Worm (Caenorhabditis elegans) whole organism, mixed stage, embryonic: ENCODE results near the gene F38B2.6.

Experiments
- bed-3 ChIP-seq: fragments of 200-800 bp; sonication (Bioruptor generic); optimal IDR thresholded peaks from 3 replicates; lab custom pipeline; 2018; ENCODE audit warnings: mild to moderate bottlenecking, missing genetic modification characterization, moderate library complexity, missing compliant biosample characterization
- blmp-1 ChIP-seq: fragments of 150-350 bp; optimal IDR thresholded peaks from 2 replicates; lab custom pipeline; 2014; ENCODE audit warnings: missing biosample characterization, missing genetic modification characterization
- cnd-1 ChIP-seq: fragments of 200-800 bp; sonication (Bioruptor generic); optimal IDR thresholded peaks from 2 replicates; lab custom pipeline; 2018; ENCODE audit warnings: mild to moderate bottlenecking, missing genetic modification characterization, missing compliant biosample characterization
- flh-1 ChIP-seq: fragments of 200-800 bp; sonication (Bioruptor generic); optimal IDR thresholded peaks from 2 replicates; lab custom pipeline; 2018; ENCODE audit warnings: mild to moderate bottlenecking, missing genetic modification characterization, moderate library complexity, missing compliant biosample characterization
- lin-13 ChIP-seq: fragments of 150-350 bp; optimal IDR thresholded peaks from 2 replicates; lab custom pipeline; 2014; ENCODE audit warnings: missing biosample characterization, missing genetic modification characterization
- mep-1 ChIP-seq: fragments of 150-350 bp; optimal IDR thresholded peaks from 2 replicates; lab custom pipeline; 2017; ENCODE audit warnings: missing biosample characterization, missing genetic modification reagents, missing genetic modification characterization, inconsistent platforms
- nhr-237 ChIP-seq: fragments of 150-350 bp; optimal IDR thresholded peaks from 2 replicates; lab custom pipeline; 2014; ENCODE audit warnings: missing biosample characterization, missing genetic modification characterization
- nhr-28 ChIP-seq: fragments of 150-350 bp; optimal IDR thresholded peaks from 2 replicates; lab custom pipeline; 2014; ENCODE audit warnings: missing biosample characterization, missing genetic modification characterization
- nhr-76 ChIP-seq: sonication (generic microtip); optimal IDR thresholded peaks from 2 replicates; lab custom pipeline; 2017; ENCODE audit warnings: missing biosample characterization, missing genetic modification characterization
- pha-4 ChIP-seq: fragments of 150-350 bp; optimal IDR thresholded peaks from 2 replicates; lab custom pipeline; 2018; ENCODE audit warnings: missing biosample characterization, missing genetic modification reagents, missing genetic modification characterization
- unc-62 ChIP-seq: fragments of 150-350 bp; optimal IDR thresholded peaks from 2 replicates; lab custom pipeline; 2014; ENCODE audit warnings: missing biosample characterization, missing genetic modification reagents, missing genetic modification characterization
- ztf-11 ChIP-seq: fragments of 150-350 bp; optimal IDR thresholded peaks from 2 replicates; lab custom pipeline; 2014; ENCODE audit warnings: missing biosample characterization, missing genetic modification characterization

DNA sequence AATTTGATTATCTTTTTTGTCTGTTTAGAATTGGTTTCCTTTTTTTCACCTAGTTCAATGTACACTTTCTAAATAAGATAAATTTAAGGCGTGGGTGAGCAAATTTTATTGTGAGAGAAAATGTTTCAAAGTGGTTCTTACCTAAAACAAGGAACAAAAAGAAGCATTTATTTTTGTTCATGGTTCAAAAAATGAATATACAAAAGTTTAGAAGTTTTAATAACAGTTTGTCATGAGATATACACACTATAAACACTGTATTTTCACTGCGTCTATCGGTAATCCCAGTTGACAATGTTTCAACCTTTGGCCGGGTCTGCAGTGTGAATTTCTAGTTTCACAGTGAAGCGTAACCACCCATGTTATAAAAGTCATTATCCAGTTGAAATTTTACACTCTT lies 34.3 kb upstream of the F38B2.6 start, which contains the start of gene F08G12.11:
- no peak for TF ChIP-seq bed-3 (GFP tag; lab: Kevin White, UChicago)
- TF ChIP-seq nhr-237 (tag; lab: Kevin White, UChicago): no peak
- TF ChIP-seq blmp-1 (tag; lab: Kevin White, UChicago): no peak
- TF ChIP-seq ztf-11 (tag; lab: Kevin White, UChicago): no peak
- TF ChIP-seq mep-1 (tag; lab: Kevin White, UChicago): no peak
- no peak for TF ChIP-seq flh-1 (GFP tag; lab: Kevin White, UChicago)
- TF ChIP-seq cnd-1: no peak
- no peak for TF ChIP-seq unc-62
- TF ChIP-seq nhr-76 (tag; lab: Kevin White, UChicago): no peak
- TF ChIP-seq pha-4: no peak
- TF ChIP-seq nhr-28 (tag; lab: Kevin White, UChicago): no peak
- no peak for TF ChIP-seq lin-13 (tag; lab: Kevin White, UChicago)
